Worm (Caenorhabditis elegans): ENCODE data around the gene F28G4.3.

Gene F28G4.3

DNA sequence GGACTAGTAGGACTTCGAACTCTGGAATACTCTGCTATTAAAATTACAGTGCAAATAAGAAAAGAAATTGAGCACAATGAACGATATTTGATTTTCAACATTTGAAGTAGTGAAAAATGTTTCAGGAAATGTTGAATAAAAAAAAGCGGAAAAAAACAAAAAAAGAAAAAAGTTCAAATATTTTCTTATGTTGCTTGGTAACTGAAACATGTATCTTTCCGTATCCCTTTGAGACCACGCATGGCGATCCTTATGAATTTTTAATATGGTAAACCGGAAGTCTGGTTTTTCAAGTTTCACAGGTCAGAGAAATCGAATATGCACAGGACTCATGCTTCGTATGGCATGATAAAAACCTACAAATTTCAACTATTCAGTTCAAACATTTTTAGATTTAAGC, at the start of gene F28G4.3:
F28G4.3 (minus strand) TSS at position 101 of the 400 bp plus-strand sequence.
- TF ChIP-seq unc-86 (tag; optimal IDR thresholded peaks at IDR 0.05) (no peak), nfya-1 (tag; optimal IDR thresholded peaks at IDR 0.05) (no peak), fax-1 (tag; optimal IDR thresholded peaks at IDR 0.05) (no peak), T23F11.4 (GFP tag; optimal IDR thresholded peaks at IDR 0.05) (no peak), ttx-3 (tag; optimal IDR thresholded peaks at IDR 0.05) (no peak), eyg-1 (tag; optimal IDR thresholded peaks at IDR 0.05) (no peak), elt-2 (tag; optimal IDR thresholded peaks at IDR 0.05) (no peak), syd-9 (tag; optimal IDR thresholded peaks at IDR 0.05) (no peak), nhr-11 (tag; optimal IDR thresholded peaks at IDR 0.05) (no peak), C38D4.7 (GFP tag; optimal IDR thresholded peaks at IDR 0.05) (no peak), ceh-19 (GFP tag; optimal IDR thresholded peaks at IDR 0.05) (no peak), hlh-15 (tag; optimal IDR thresholded peaks at IDR 0.05) (no peak)

- TF ChIP-seq tbx-2 (tag; optimal IDR thresholded peaks at IDR 0.05) (no peak), pag-3 (tag; optimal IDR thresholded peaks at IDR 0.05; ENCODE audit: borderline replicate concordance) (no peak), K09A11.1 (tag; optimal IDR thresholded peaks at IDR 0.05; ENCODE audit: insufficient read depth) (no peak), elt-4 (tag; optimal IDR thresholded peaks at IDR 0.05) (no peak), F13H6.1 (tag; optimal IDR thresholded peaks at IDR 0.05) (no peak), ceh-30 (tag; optimal IDR thresholded peaks at IDR 0.05) (no peak), rnt-1 (tag; optimal IDR thresholded peaks at IDR 0.05) (no peak), lim-6 (tag; optimal IDR thresholded peaks at IDR 0.05) (no peak), ceh-34 (tag; optimal IDR thresholded peaks at IDR 0.05) (no peak), C08G9.2 (tag; optimal IDR thresholded peaks at IDR 0.05) (no peak), ttx-3 (tag; optimal IDR thresholded peaks at IDR 0.05) (no peak), che-1 (tag; optimal IDR thresholded peaks at IDR 0.05) (no peak), sdc-2 (tag; optimal IDR thresholded peaks at IDR 0.05) (no peak), tbx-7 (tag; optimal IDR thresholded peaks at IDR 0.05) (no peak)
Measured at ce11 chrV:16336326-16336725, 48.8 kb upstream of the F28G4.3 start, which contains the start of gene srw-87. Gene srw-87, plus strand, starts transcription at chrV:16336626.

DNA sequence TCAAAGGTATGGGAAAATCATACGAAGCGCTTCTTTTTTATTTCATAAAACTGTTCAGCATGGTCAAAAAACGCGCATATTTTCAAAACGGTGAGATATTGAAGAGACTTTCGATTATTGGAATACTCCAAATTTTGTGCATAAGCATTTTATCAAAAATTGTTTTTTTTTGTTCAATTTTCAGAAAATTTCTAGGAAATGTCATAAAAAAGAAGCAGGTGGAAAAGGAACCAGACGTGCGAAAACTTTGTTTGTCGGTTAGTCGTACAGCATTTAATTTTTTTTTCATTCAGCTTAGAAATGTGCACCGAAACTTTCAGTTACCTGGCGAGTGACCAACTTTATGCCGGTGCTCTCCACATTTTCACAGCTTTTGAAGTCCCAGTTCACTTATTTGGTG, 45.9 kb upstream of the F28G4.3 start, which contains the start of gene srh-167:
srh-167 (plus strand) TSS at position 301 of the 400 bp plus-strand sequence.
- no peak for TF ChIP-seq dve-1 (tag; optimal IDR thresholded peaks at IDR 0.05)
- no peak for TF ChIP-seq dmd-4 (tag; optimal IDR thresholded peaks at IDR 0.05; ENCODE audit: borderline replicate concordance)
- TF ChIP-seq elt-2 (tag; optimal IDR thresholded peaks at IDR 0.05): no peak
- no peak for TF ChIP-seq ceh-30 (tag; optimal IDR thresholded peaks at IDR 0.05)
- no peak for TF ChIP-seq hlh-13 (GFP tag; optimal IDR thresholded peaks at IDR 0.05)
- no peak for TF ChIP-seq che-1 (tag; optimal IDR thresholded peaks at IDR 0.05)
- TF ChIP-seq fkh-10 (GFP tag; optimal IDR thresholded peaks at IDR 0.05): no peak
- no peak for TF ChIP-seq ceh-45 (GFP tag; IDR thresholded peaks at IDR 0.05)
- no peak for TF ChIP-seq ceh-18 (tag; optimal IDR thresholded peaks at IDR 0.05)
- no peak for TF ChIP-seq ceh-48 (tag; optimal IDR thresholded peaks at IDR 0.05)
- TF ChIP-seq unc-42 (tag; optimal IDR thresholded peaks at IDR 0.05): no peak
- TF ChIP-seq fkh-6 (tag; optimal IDR thresholded peaks at IDR 0.05): no peak
- TF ChIP-seq unc-86 (tag; optimal IDR thresholded peaks at IDR 0.05): no peak
- no peak for TF ChIP-seq pat-9 (tag; optimal IDR thresholded peaks at IDR 0.05)

ce11 chrV:16328849-16329248, 41.3 kb upstream of the F28G4.3 start, which contains the start of gene F57G8.7:
Gene F57G8.7, plus strand, starts transcription at chrV:16329149.
- TF ChIP-seq lim-6 (tag; optimal IDR thresholded peaks at IDR 0.05) (no peak), ceh-48 (tag; optimal IDR thresholded peaks at IDR 0.05) (no peak), pqm-1 (tag; optimal IDR thresholded peaks at IDR 0.05) (no peak), eyg-1 (tag; optimal IDR thresholded peaks at IDR 0.05) (no peak), che-1 (tag; optimal IDR thresholded peaks at IDR 0.05) (no peak), sox-2 (GFP tag; IDR thresholded peaks at IDR 0.05) (no peak), mec-3 (tag; optimal IDR thresholded peaks at IDR 0.05; ENCODE audit: borderline replicate concordance) (no peak), odd-2 (tag; optimal IDR thresholded peaks at IDR 0.05) (no peak), fkh-6 (tag; optimal IDR thresholded peaks at IDR 0.05) (no peak), rnt-1 (tag; optimal IDR thresholded peaks at IDR 0.05) (no peak), ceh-24 (tag; optimal IDR thresholded peaks at IDR 0.05) (no peak), hlh-30 (tag; optimal IDR thresholded peaks at IDR 0.05; ENCODE audit: insufficient read depth) (no peak), fax-1 (tag; optimal IDR thresholded peaks at IDR 0.05) (no peak), zip-5 (tag; optimal IDR thresholded peaks at IDR 0.05) (no peak), K09A11.1 (tag; optimal IDR thresholded peaks at IDR 0.05; ENCODE audit: insufficient read depth) (no peak)
